Fruit fly (Drosophila melanogaster): ENCODE data around the gene Polr3I.

Polr3I gene

dm6 chrX:16902435-16902834 is 18.1 kb downstream of the Polr3I start:
- TF ChIP-seq h (optimal IDR thresholded peaks at IDR 0.05) (no peak), psq (optimal IDR thresholded peaks at IDR 0.05) (no peak), Myc (optimal IDR thresholded peaks at IDR 0.05) (no peak), Sin3A (optimal IDR thresholded peaks at IDR 0.05) (no peak), ttk (optimal IDR thresholded peaks at IDR 0.05) (no peak), insv (optimal IDR thresholded peaks at IDR 0.05) (no peak)

- TF ChIP-seq insv (optimal IDR thresholded peaks at IDR 0.05) (no peak), h (optimal IDR thresholded peaks at IDR 0.05) (no peak), psq (optimal IDR thresholded peaks at IDR 0.05) (no peak), Sin3A (optimal IDR thresholded peaks at IDR 0.05) (no peak), ttk (optimal IDR thresholded peaks at IDR 0.05) (no peak), Myc (optimal IDR thresholded peaks at IDR 0.05) (no peak)
These were observed 21.7 kb downstream of the Polr3I start for dm6 chrX:16906065-16906464.

- no peak for TF ChIP-seq psq (optimal IDR thresholded peaks at IDR 0.05)
- TF ChIP-seq Sin3A (optimal IDR thresholded peaks at IDR 0.05): no peak
- no peak for TF ChIP-seq h (optimal IDR thresholded peaks at IDR 0.05)
- no peak for TF ChIP-seq ttk (optimal IDR thresholded peaks at IDR 0.05)
These were observed 22.6 kb downstream of the Polr3I start for dm6 chrX:16907009-16907408.

- no peak for TF ChIP-seq psq (optimal IDR thresholded peaks at IDR 0.05)
- no peak for TF ChIP-seq h (optimal IDR thresholded peaks at IDR 0.05)
- no peak for TF ChIP-seq insv (optimal IDR thresholded peaks at IDR 0.05)
- TF ChIP-seq Sin3A (optimal IDR thresholded peaks at IDR 0.05): no peak
- TF ChIP-seq ttk (optimal IDR thresholded peaks at IDR 0.05): no peak
- TF ChIP-seq Myc (optimal IDR thresholded peaks at IDR 0.05): no peak
These were observed 23.3 kb downstream of the Polr3I start for dm6 chrX:16907675-16908074.

- TF ChIP-seq ttk (optimal IDR thresholded peaks at IDR 0.05) (no peak), insv (optimal IDR thresholded peaks at IDR 0.05) (no peak)
These were observed 24.9 kb downstream of the Polr3I start for dm6 chrX:16909297-16909696.

dm6 chrX:16909886-16910285 is 25.5 kb downstream of the Polr3I start:
- no peak for TF ChIP-seq psq (optimal IDR thresholded peaks at IDR 0.05)
- TF ChIP-seq Sin3A (optimal IDR thresholded peaks at IDR 0.05): no peak
- no peak for TF ChIP-seq insv (optimal IDR thresholded peaks at IDR 0.05)
- no peak for TF ChIP-seq h (optimal IDR thresholded peaks at IDR 0.05)
- TF ChIP-seq ttk (optimal IDR thresholded peaks at IDR 0.05): no peak

dm6 chrX:16911962-16912361 is 27.6 kb downstream of the Polr3I start:
- TF ChIP-seq psq (optimal IDR thresholded peaks at IDR 0.05): no peak

dm6 chrX:16912965-16913755 is 28.8 kb downstream of the Polr3I start, which contains the start of gene CG4928:
TSS of gene CG4928 (plus strand) at chrX:16913180.
- TF ChIP-seq ttk (optimal IDR thresholded peaks at IDR 0.05) (no peak), h (optimal IDR thresholded peaks at IDR 0.05) (no peak), psq (optimal IDR thresholded peaks at IDR 0.05) (no peak), Sin3A (optimal IDR thresholded peaks at IDR 0.05) (no peak), insv (optimal IDR thresholded peaks at IDR 0.05) (no peak), Myc (optimal IDR thresholded peaks at IDR 0.05) (no peak)

dm6 chrX:16917462-16917861 is 33.1 kb downstream of the Polr3I start:
- TF ChIP-seq h (optimal IDR thresholded peaks at IDR 0.05) (no peak), ttk (optimal IDR thresholded peaks at IDR 0.05) (no peak), insv (optimal IDR thresholded peaks at IDR 0.05) (no peak), psq (optimal IDR thresholded peaks at IDR 0.05) (no peak), Myc (optimal IDR thresholded peaks at IDR 0.05) (no peak)

- TF ChIP-seq insv (optimal IDR thresholded peaks at IDR 0.05) (no peak), Myc (optimal IDR thresholded peaks at IDR 0.05) (no peak), Sin3A (optimal IDR thresholded peaks at IDR 0.05) (no peak), psq (optimal IDR thresholded peaks at IDR 0.05) (no peak), ttk (optimal IDR thresholded peaks at IDR 0.05) (no peak), h (optimal IDR thresholded peaks at IDR 0.05) (no peak)
These were observed 34.5 kb downstream of the Polr3I start for dm6 chrX:16918767-16919336.

dm6 chrX:16920682-16921286 is 36.4 kb downstream of the Polr3I start:
- TF ChIP-seq Myc (optimal IDR thresholded peaks at IDR 0.05): no peak
- no peak for TF ChIP-seq ttk (optimal IDR thresholded peaks at IDR 0.05)
- TF ChIP-seq h (optimal IDR thresholded peaks at IDR 0.05): no peak
- TF ChIP-seq insv (optimal IDR thresholded peaks at IDR 0.05): no peak
- TF ChIP-seq psq (optimal IDR thresholded peaks at IDR 0.05): no peak

- no peak for TF ChIP-seq h (optimal IDR thresholded peaks at IDR 0.05)
- TF ChIP-seq ttk (optimal IDR thresholded peaks at IDR 0.05): no peak
- TF ChIP-seq Sin3A (optimal IDR thresholded peaks at IDR 0.05): no peak
- TF ChIP-seq psq (optimal IDR thresholded peaks at IDR 0.05): no peak
- TF ChIP-seq insv (optimal IDR thresholded peaks at IDR 0.05): no peak
- no peak for TF ChIP-seq Myc (optimal IDR thresholded peaks at IDR 0.05)
These were observed 38.2 kb downstream of the Polr3I start for dm6 chrX:16922626-16923025.

- TF ChIP-seq Sin3A (optimal IDR thresholded peaks at IDR 0.05): no peak
- TF ChIP-seq Myc (optimal IDR thresholded peaks at IDR 0.05): no peak
- no peak for TF ChIP-seq psq (optimal IDR thresholded peaks at IDR 0.05)
- TF ChIP-seq ttk (optimal IDR thresholded peaks at IDR 0.05): no peak
- no peak for TF ChIP-seq h (optimal IDR thresholded peaks at IDR 0.05)
- TF ChIP-seq insv (optimal IDR thresholded peaks at IDR 0.05): no peak
These were observed 39.1 kb downstream of the Polr3I start for dm6 chrX:16923503-16923902.
